Worm (Caenorhabditis elegans) whole organism, L3 larva: Measurements from ENCODE around the gene cpt-3.

Experiments
- R02D3.7 ChIP-seq: fragments of 150-350 bp; optimal IDR thresholded peaks from 2 replicates; lab custom pipeline; 2014; ENCODE audit warnings: missing biosample characterization, missing genetic modification characterization
- ZK546.5 ChIP-seq: sonication (generic microtip); optimal IDR thresholded peaks from 2 replicates; lab custom pipeline; 2017; ENCODE audit warnings: missing biosample characterization, missing genetic modification characterization
- aly-2 ChIP-seq: fragments of 150-350 bp; optimal IDR thresholded peaks from 2 replicates; lab custom pipeline; 2014; ENCODE audit warnings: missing biosample characterization, missing genetic modification characterization
- ama-1 ChIP-seq: fragments of 150-350 bp; optimal IDR thresholded peaks from 2 replicates; lab custom pipeline; 2018
- ceh-16 ChIP-seq: sonication (generic microtip); optimal IDR thresholded peaks from 2 replicates; lab custom pipeline; 2017; ENCODE audit warnings: missing biosample characterization, missing genetic modification characterization
- ceh-28 ChIP-seq: fragments of 150-350 bp; optimal IDR thresholded peaks from 2 replicates; lab custom pipeline; 2014; ENCODE audit warnings: missing biosample characterization, missing genetic modification reagents, missing genetic modification characterization
- ceh-82 ChIP-seq: fragments of 150-350 bp; optimal IDR thresholded peaks from 2 replicates; lab custom pipeline; 2014; ENCODE audit warnings: missing biosample characterization, missing genetic modification characterization
- ceh-9 ChIP-seq: sonication (generic microtip); optimal IDR thresholded peaks from 2 replicates; lab custom pipeline; 2018; ENCODE audit warnings: missing biosample characterization, missing genetic modification characterization
- daf-12 ChIP-seq: fragments of 150-350 bp; optimal IDR thresholded peaks from 2 replicates; lab custom pipeline; 2014; ENCODE audit warnings: missing biosample characterization, missing genetic modification reagents, missing genetic modification characterization
- egl-27 ChIP-seq: sonication (generic microtip); optimal IDR thresholded peaks from 4 replicates; lab custom pipeline; 2017; ENCODE audit warnings: missing biosample characterization, missing genetic modification reagents, missing genetic modification characterization
- elt-1 ChIP-seq: fragments of 150-350 bp; optimal IDR thresholded peaks from 2 replicates; lab custom pipeline; 2014; ENCODE audit warnings: missing biosample characterization, missing genetic modification characterization
- elt-3 ChIP-seq, 3 experiments: fragments of 150-350 bp in 1 of 3; sonication (generic microtip) in 2 of 3; optimal IDR thresholded peaks; 2 replicates in 2 of 3; 4 replicates in 1 of 3; lab custom pipeline; 2014 to 2017; ENCODE audit warnings: missing biosample characterization in 3 of 3, missing genetic modification characterization in 3 of 3
- eor-1 ChIP-seq, 2 experiments: fragments of 150-350 bp; optimal IDR thresholded peaks; 2 replicates each; lab custom pipeline; 2014 to 2018; ENCODE audit warnings: missing biosample characterization in 2 of 2, missing genetic modification characterization in 2 of 2
- fkh-10 ChIP-seq: sonication (generic microtip); optimal IDR thresholded peaks from 2 replicates; lab custom pipeline; 2017; ENCODE audit warnings: missing biosample characterization, missing genetic modification reagents, missing genetic modification characterization
- fkh-2 ChIP-seq: fragments of 150-350 bp; optimal IDR thresholded peaks from 2 replicates; lab custom pipeline; 2014; ENCODE audit warnings: missing biosample characterization, missing genetic modification reagents, missing genetic modification characterization
- fos-1 ChIP-seq: fragments of 150-350 bp; optimal IDR thresholded peaks from 2 replicates; lab custom pipeline; 2014; ENCODE audit warnings: missing biosample characterization, missing genetic modification characterization
- hmg-11 ChIP-seq: sonication (generic microtip); optimal IDR thresholded peaks from 2 replicates; lab custom pipeline; 2016; ENCODE audit warnings: missing genetic modification characterization, missing compliant biosample characterization
- jun-1 ChIP-seq: fragments of 150-350 bp; optimal IDR thresholded peaks from 2 replicates; lab custom pipeline; 2014; ENCODE audit warnings: missing biosample characterization, missing genetic modification reagents, missing genetic modification characterization
- lin-15B ChIP-seq: fragments of 150-350 bp; optimal IDR thresholded peaks from 2 replicates; lab custom pipeline; 2014; ENCODE audit warnings: missing biosample characterization, missing genetic modification characterization
- lin-39 ChIP-seq: fragments of 150-350 bp; optimal IDR thresholded peaks from 2 replicates; lab custom pipeline; 2018; ENCODE audit warnings: missing biosample characterization, missing genetic modification reagents, missing genetic modification characterization
- lsy-12 ChIP-seq: sonication (generic microtip); optimal IDR thresholded peaks from 2 replicates; lab custom pipeline; 2016; ENCODE audit warnings: mild to moderate bottlenecking, missing genetic modification characterization, missing compliant biosample characterization
- mml-1 ChIP-seq: fragments of 150-350 bp; sonication (generic microtip); optimal IDR thresholded peaks from 3 replicates; lab custom pipeline; 2014; ENCODE audit warnings: missing biosample characterization, missing genetic modification characterization
- nhr-11 ChIP-seq: fragments of 150-350 bp; optimal IDR thresholded peaks from 2 replicates; lab custom pipeline; 2014; ENCODE audit warnings: missing biosample characterization, missing genetic modification characterization
- nhr-23 ChIP-seq: fragments of 150-350 bp; optimal IDR thresholded peaks from 2 replicates; lab custom pipeline; 2014; ENCODE audit warnings: missing biosample characterization, missing genetic modification reagents, missing genetic modification characterization
- nhr-25 ChIP-seq: sonication (generic microtip); optimal IDR thresholded peaks from 2 replicates; lab custom pipeline; 2017; ENCODE audit warnings: missing biosample characterization, missing genetic modification characterization
- nhr-28 ChIP-seq: fragments of 150-350 bp; optimal IDR thresholded peaks from 2 replicates; lab custom pipeline; 2014; ENCODE audit warnings: missing biosample characterization, missing genetic modification characterization
- nhr-43 ChIP-seq: sonication (generic microtip); optimal IDR thresholded peaks from 2 replicates; lab custom pipeline; 2016; ENCODE audit warnings: mild to moderate bottlenecking, missing genetic modification characterization, missing compliant biosample characterization; ENCODE audit not compliant: poor library complexity, severe bottlenecking
- nhr-76 ChIP-seq: fragments of 150-350 bp; sonication (generic microtip); optimal IDR thresholded peaks from 5 replicates; lab custom pipeline; 2014; ENCODE audit warnings: missing biosample characterization, missing genetic modification characterization
- pha-4 ChIP-seq: fragments of 150-350 bp; optimal IDR thresholded peaks from 2 replicates; lab custom pipeline; 2014; ENCODE audit warnings: missing biosample characterization, missing genetic modification reagents, missing genetic modification characterization
- pqm-1 ChIP-seq: fragments of 150-350 bp; optimal IDR thresholded peaks from 2 replicates; lab custom pipeline; 2017; ENCODE audit warnings: missing biosample characterization, missing genetic modification characterization, inconsistent platforms
- sea-2 ChIP-seq: fragments of 150-350 bp; sonication (generic microtip); optimal IDR thresholded peaks from 4 replicates; lab custom pipeline; 2014; ENCODE audit warnings: missing biosample characterization, missing genetic modification reagents, missing genetic modification characterization
- snpc-4 ChIP-seq: fragments of 150-350 bp; optimal IDR thresholded peaks from 2 replicates; lab custom pipeline; 2014; ENCODE audit warnings: missing biosample characterization, missing genetic modification characterization
- unc-62 ChIP-seq: fragments of 150-350 bp; sonication (generic microtip); optimal IDR thresholded peaks from 4 replicates; lab custom pipeline; 2014; ENCODE audit warnings: missing biosample characterization, missing genetic modification reagents, missing genetic modification characterization
- zag-1 ChIP-seq: fragments of 150-350 bp; optimal IDR thresholded peaks from 2 replicates; lab custom pipeline; 2014; ENCODE audit warnings: missing biosample characterization, missing genetic modification characterization
- ztf-11 ChIP-seq: fragments of 150-350 bp; optimal IDR thresholded peaks from 2 replicates; lab custom pipeline; 2014; ENCODE audit warnings: missing biosample characterization, missing genetic modification characterization

The cpt-3 gene

ce11 chrIII:2060068-2060467, 22.6 kb upstream of the cpt-3 start:
- TF ChIP-seq fos-1 (tag; lab: Kevin White, UChicago) (no peak), pha-4 (tag; lab: Kevin White, UChicago) (no peak), lin-39 (tag; lab: Kevin White, UChicago) (no peak), R02D3.7 (tag; lab: Kevin White, UChicago) (no peak), aly-2 (tag; lab: Kevin White, UChicago) (no peak), ama-1 (lab: Kevin White, UChicago) (no peak), egl-27 (no peak), nhr-25 (tag; lab: Kevin White, UChicago) (no peak), ZK546.5 (no peak), lin-15B (tag; lab: Kevin White, UChicago) (no peak), fkh-10 (GFP tag; lab: Kevin White, UChicago) (no peak), elt-3 (tag; optimal IDR thresholded peaks at IDR 0.05; lab: Kevin White, UChicago) (no peak), nhr-28 (tag; lab: Kevin White, UChicago) (no peak)

ce11 chrIII:2060857-2061256, 21.8 kb upstream of the cpt-3 start, which contains the start of gene ins-16:
Gene ins-16, minus strand, starts transcription at chrIII:2060957.
- TF ChIP-seq pha-4 (tag; lab: Kevin White, UChicago), result no peak
- TF ChIP-seq eor-1 (tag; optimal IDR thresholded peaks at IDR 0.05; lab: Kevin White, UChicago), result no peak
- no peak for TF ChIP-seq ceh-82 (tag; lab: Kevin White, UChicago)
- no peak for TF ChIP-seq ceh-16 (tag; lab: Kevin White, UChicago)
- no peak for TF ChIP-seq ZK546.5
- no peak for TF ChIP-seq mml-1 (tag; lab: Kevin White, UChicago)
- no peak for TF ChIP-seq nhr-11
- TF ChIP-seq pqm-1 (tag; lab: Kevin White, UChicago), result no peak
- TF ChIP-seq, all 47 proteins: peak for 0

DNA sequence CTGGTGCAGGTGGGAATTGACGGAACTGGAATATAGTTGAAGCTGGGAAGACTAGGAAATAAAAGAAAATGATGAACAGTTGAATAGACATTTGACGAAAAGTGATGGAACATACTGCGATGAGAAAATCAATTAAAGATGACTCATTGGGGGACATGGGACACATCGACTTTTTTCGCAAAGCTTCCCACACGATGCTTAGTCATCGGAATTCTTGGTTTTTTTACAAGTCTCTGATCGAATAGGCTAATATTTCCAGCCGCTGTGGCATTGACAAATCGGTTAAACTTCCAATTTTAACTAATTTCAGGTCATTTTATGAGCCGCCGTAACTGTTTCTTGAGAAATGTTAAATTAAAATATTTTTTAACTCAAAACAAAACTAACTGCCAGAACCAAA, 14.4 kb upstream of the cpt-3 start, which contains the start of gene Y39A3A.3:
Gene Y39A3A.3, minus strand, starts transcription at position 101 of the 400 bp plus-strand sequence.
- no peak for TF ChIP-seq ztf-11
- TF ChIP-seq eor-1 (tag; optimal IDR thresholded peaks at IDR 0.05; lab: Kevin White, UChicago), result no peak
- no peak for TF ChIP-seq daf-12 (tag; lab: Kevin White, UChicago)
- TF ChIP-seq hmg-11 (tag; lab: Kevin White, UChicago), result no peak

ce11 chrIII:2076546-2077134, 6.0 kb upstream of the cpt-3 start, which contains the start of gene Y39A3A.4:
Gene Y39A3A.4, minus strand, starts transcription at chrIII:2076596.
- TF ChIP-seq mml-1 (tag; lab: Kevin White, UChicago) (no peak), zag-1 (tag; lab: Kevin White, UChicago) (no peak), hmg-11 (tag; lab: Kevin White, UChicago) (no peak), ceh-16 (tag; lab: Kevin White, UChicago) (no peak), ceh-9 (no peak), nhr-76 (tag; lab: Kevin White, UChicago) (no peak), fkh-10 (GFP tag; lab: Kevin White, UChicago) (no peak), unc-62 (GFP tag; lab: Kevin White, UChicago) (no peak), elt-1 (tag; lab: Kevin White, UChicago) (no peak), lsy-12 (tag; lab: Kevin White, UChicago) (no peak), snpc-4 (no peak), elt-3 (tag; optimal IDR thresholded peaks at IDR 0.05; lab: Kevin White, UChicago) (no peak), nhr-25 (tag; lab: Kevin White, UChicago) (no peak), ceh-28 (tag; lab: Kevin White, UChicago) (no peak)

- TF ChIP-seq zag-1 (tag; lab: Kevin White, UChicago), result no peak
- TF ChIP-seq nhr-43 (tag; lab: Kevin White, UChicago), result no peak
- TF ChIP-seq daf-12 (tag; lab: Kevin White, UChicago), result no peak
- TF ChIP-seq ztf-11, result no peak
- TF ChIP-seq hmg-11 (tag; lab: Kevin White, UChicago), result no peak
- no peak for TF ChIP-seq sea-2 (GFP tag; lab: Kevin White, UChicago)
- no peak for TF ChIP-seq snpc-4
- no peak for TF ChIP-seq nhr-23 (tag; lab: Kevin White, UChicago)
- no peak for TF ChIP-seq nhr-76 (tag; lab: Kevin White, UChicago)
- TF ChIP-seq lin-39 (tag; lab: Kevin White, UChicago), result no peak
- TF ChIP-seq jun-1 (tag; lab: Kevin White, UChicago), result no peak
- no peak for TF ChIP-seq fkh-2
- TF ChIP-seq ceh-82 (tag; lab: Kevin White, UChicago), result no peak
- TF ChIP-seq, all 47 proteins: peak for 0
Observed at ce11 chrIII:2084829-2085228, 2.2 kb downstream of the cpt-3 start.
